Worm (Caenorhabditis elegans): ENCODE measurements around the gene sos-1.
"Not testable (repeated sequence)": the region's sequence is repeated elsewhere in the genome, so short reads cannot be mapped to it uniquely, and the experiment has no call there.

ce11 chrV:4474543-4474942 lies 74.5 kb downstream of the sos-1 start, which contains the start of gene str-35:
- TF ChIP-seq him-1, W03F9.2, dao-5 (tag; optimal IDR thresholded peaks at IDR 0.05): not testable (repeated sequence)

Measured in whole organism, L4/young adult.